Fruit fly (Drosophila melanogaster) whole organism, embryonic: ENCODE data around the gene CG31327.

Experiments used
- CG10321 ChIP-seq: fragments of 200-800 bp; sonication (Bioruptor generic); IDR thresholded peaks from 2 replicates; pipeline ENCODE4 v1.3.6; 2022; ENCODE audit warnings: missing biosample characterization, missing genetic modification characterization
- CG10462 ChIP-seq: fragments of 200-800 bp; sonication (Bioruptor generic); optimal IDR thresholded peaks from 2 replicates; lab custom pipeline; 2016; ENCODE audit warnings: missing biosample characterization, missing genetic modification characterization
- CG10979 ChIP-seq: fragments of 200-800 bp; sonication (Bioruptor generic); optimal IDR thresholded peaks from 2 replicates; lab custom pipeline; 2018; ENCODE audit warnings: missing biosample characterization, mild to moderate bottlenecking, missing genetic modification characterization, moderate library complexity
- CG11247 ChIP-seq: fragments of 200-800 bp; sonication (Bioruptor generic); IDR thresholded peaks from 2 replicates; pipeline ENCODE4 v1.3.6; 2022; ENCODE audit warnings: missing biosample characterization, missing genetic modification characterization
- CG11398 ChIP-seq: fragments of 200-800 bp; sonication (Bioruptor generic); optimal IDR thresholded peaks from 2 replicates; lab custom pipeline; 2016; ENCODE audit warnings: missing biosample characterization, missing genetic modification characterization
- CG11695 ChIP-seq: fragments of 200-800 bp; sonication (Bioruptor generic); IDR thresholded peaks from 3 replicates; pipeline ENCODE4 v1.3.6; 2022; ENCODE audit warnings: missing biosample characterization, missing genetic modification characterization
- CG12236 ChIP-seq: fragments of 200-800 bp; sonication (Bioruptor generic); optimal IDR thresholded peaks from 2 replicates; lab custom pipeline; 2016; ENCODE audit warnings: missing biosample characterization, missing genetic modification characterization
- CG1233 ChIP-seq: fragments of 200-800 bp; sonication (Bioruptor generic); optimal IDR thresholded peaks from 4 replicates; lab custom pipeline; 2018; ENCODE audit warnings: missing biosample characterization, mild to moderate bottlenecking, missing genetic modification characterization
- CG14667 ChIP-seq: fragments of 200-800 bp; sonication (Bioruptor generic); IDR thresholded peaks from 2 replicates; pipeline ENCODE4 v1.3.6; 2022; ENCODE audit warnings: missing biosample characterization, missing genetic modification characterization
- CG17328 ChIP-seq: fragments of 200-800 bp; sonication (Bioruptor generic); IDR thresholded peaks from 2 replicates; pipeline ENCODE4 v1.3.6; 2022; ENCODE audit warnings: missing biosample characterization, missing genetic modification characterization
- CG17802 ChIP-seq: fragments of 200-800 bp; sonication (Bioruptor generic); optimal IDR thresholded peaks from 2 replicates; lab custom pipeline; 2018; ENCODE audit warnings: missing biosample characterization, mild to moderate bottlenecking, missing genetic modification characterization, moderate library complexity
- CG18764 ChIP-seq: fragments of 200-800 bp; sonication (Bioruptor generic); optimal IDR thresholded peaks from 3 replicates; lab custom pipeline; 2016; ENCODE audit warnings: missing biosample characterization, missing genetic modification characterization
- CG2678 ChIP-seq: fragments of 200-800 bp; sonication (Bioruptor generic); optimal IDR thresholded peaks from 3 replicates; lab custom pipeline; 2019; ENCODE audit warnings: missing biosample characterization, mild to moderate bottlenecking, missing genetic modification characterization, moderate library complexity
- CG30020 ChIP-seq: fragments of 200-800 bp; optimal IDR thresholded peaks from 2 replicates; lab custom pipeline; 2019; ENCODE audit warnings: missing biosample characterization, mild to moderate bottlenecking, missing genetic modification characterization, moderate library complexity
- CG3065 ChIP-seq: fragments of 200-800 bp; sonication (Bioruptor generic); optimal IDR thresholded peaks from 2 replicates; lab custom pipeline; 2016; ENCODE audit warnings: missing biosample characterization, missing genetic modification characterization
- CG32532 ChIP-seq: fragments of 200-800 bp; sonication (Bioruptor generic); IDR thresholded peaks from 2 replicates; pipeline ENCODE4 v1.3.6; 2022; ENCODE audit warnings: missing biosample characterization, missing genetic modification characterization
- CG32767 ChIP-seq: fragments of 200-800 bp; sonication (Bioruptor generic); IDR thresholded peaks from 2 replicates; pipeline ENCODE4 v1.3.6; 2022; ENCODE audit warnings: missing biosample characterization, missing genetic modification characterization
- CG34422 ChIP-seq: fragments of 200-800 bp; sonication (Bioruptor generic); IDR thresholded peaks from 3 replicates; pipeline ENCODE4 v1.3.6; 2022; ENCODE audit warnings: missing biosample characterization, missing genetic modification characterization
- CG4328 ChIP-seq: fragments of 200-800 bp; sonication (Bioruptor generic); optimal IDR thresholded peaks from 3 replicates; lab custom pipeline; 2017; ENCODE audit warnings: missing biosample characterization, missing genetic modification reagents, missing genetic modification characterization
- CG6654 ChIP-seq: fragments of 200-800 bp; sonication (Bioruptor generic); optimal IDR thresholded peaks from 2 replicates; lab custom pipeline; 2017; ENCODE audit warnings: missing biosample characterization, mild to moderate bottlenecking, missing genetic modification characterization
- CG8089 ChIP-seq: fragments of 200-800 bp; sonication (Bioruptor generic); optimal IDR thresholded peaks from 3 replicates; lab custom pipeline; 2016; ENCODE audit warnings: missing biosample characterization, missing genetic modification characterization
- CHES-1-like ChIP-seq: fragments of 200-800 bp; sonication (Bioruptor generic); optimal IDR thresholded peaks from 2 replicates; lab custom pipeline; 2016; ENCODE audit warnings: missing biosample characterization, missing genetic modification characterization
- Dip2 ChIP-seq: fragments of 200-800 bp; sonication (Bioruptor generic); IDR thresholded peaks from 2 replicates; pipeline ENCODE4 v1.3.6; 2022; ENCODE audit warnings: missing biosample characterization, missing genetic modification characterization
- Dll ChIP-seq: fragments of 200-800 bp; sonication (Bioruptor generic); IDR thresholded peaks from 4 replicates; pipeline ENCODE4 v1.3.6; 2022; ENCODE audit warnings: missing biosample characterization, missing genetic modification characterization; ENCODE audit not compliant: partially characterized antibody
- Doc3 ChIP-seq: fragments of 200-800 bp; sonication (Bioruptor generic); IDR thresholded peaks from 3 replicates; pipeline ENCODE4 v1.3.6; 2022; ENCODE audit warnings: missing biosample characterization, missing genetic modification characterization; ENCODE audit not compliant: partially characterized antibody
- Dp ChIP-seq: fragments of 200-800 bp; sonication (Bioruptor generic); optimal IDR thresholded peaks from 2 replicates; lab custom pipeline; 2018; ENCODE audit warnings: missing biosample characterization, mild to moderate bottlenecking, missing genetic modification characterization, moderate library complexity
- Gug ChIP-seq: fragments of 200-800 bp; sonication (Bioruptor generic); IDR thresholded peaks from 4 replicates; pipeline ENCODE4 v1.3.6; 2022; ENCODE audit warnings: missing biosample characterization, missing genetic modification characterization
- HLHmδ ChIP-seq: fragments of 200-800 bp; sonication (Bioruptor generic); optimal IDR thresholded peaks from 2 replicates; lab custom pipeline; 2018; ENCODE audit warnings: missing biosample characterization, mild to moderate bottlenecking, missing genetic modification characterization, moderate library complexity
- Hr51 ChIP-seq, 2 experiments: fragments of 200-800 bp; sonication (Bioruptor generic); optimal IDR thresholded peaks; 2 replicates in 1 of 2; 3 replicates in 1 of 2; lab custom pipeline; 2016 to 2018; ENCODE audit warnings: missing biosample characterization in 2 of 2, missing genetic modification characterization in 2 of 2, mild to moderate bottlenecking in 1 of 2, moderate library complexity in 1 of 2
- NC2β ChIP-seq: fragments of 200-800 bp; sonication (Bioruptor generic); optimal IDR thresholded peaks from 2 replicates; lab custom pipeline; 2016; ENCODE audit warnings: missing biosample characterization, missing genetic modification characterization
- Neu2 ChIP-seq: fragments of 200-800 bp; sonication (Bioruptor generic); optimal IDR thresholded peaks from 3 replicates; lab custom pipeline; 2016; ENCODE audit warnings: missing biosample characterization, missing genetic modification characterization, borderline replicate concordance
- Poxn ChIP-seq: fragments of 200-800 bp; sonication (Bioruptor generic); IDR thresholded peaks from 2 replicates; pipeline ENCODE4 v1.3.6; 2022; ENCODE audit warnings: missing biosample characterization, missing genetic modification characterization
- Scr ChIP-seq: fragments of 200-800 bp; sonication (Bioruptor generic); IDR thresholded peaks from 2 replicates; pipeline ENCODE4 v1.3.6; 2022; ENCODE audit warnings: missing biosample characterization, missing genetic modification characterization; ENCODE audit not compliant: partially characterized antibody
- ara ChIP-seq: fragments of 200-800 bp; sonication (Bioruptor generic); IDR thresholded peaks from 2 replicates; pipeline ENCODE4 v1.3.6; 2022; ENCODE audit warnings: missing biosample characterization, missing genetic modification characterization
- bcd ChIP-seq: fragments of 200-800 bp; sonication (Bioruptor generic); optimal IDR thresholded peaks from 2 replicates; lab custom pipeline; 2017; ENCODE audit warnings: missing biosample characterization, mild to moderate bottlenecking, missing genetic modification characterization
- dan ChIP-seq: fragments of 200-800 bp; sonication (Bioruptor generic); IDR thresholded peaks from 2 replicates; pipeline ENCODE4 v1.3.6; 2022; ENCODE audit warnings: missing biosample characterization, missing genetic modification characterization
- ewg ChIP-seq: fragments of 200-800 bp; sonication (Bioruptor generic); optimal IDR thresholded peaks from 3 replicates; lab custom pipeline; 2017; ENCODE audit warnings: mild to moderate bottlenecking, missing biosample characterization, missing genetic modification reagents, missing genetic modification characterization
- gsb-n ChIP-seq: fragments of 200-800 bp; sonication (Bioruptor generic); optimal IDR thresholded peaks from 3 replicates; lab custom pipeline; 2018; ENCODE audit warnings: missing biosample characterization, mild to moderate bottlenecking, missing genetic modification characterization
- h ChIP-seq: fragments of >200 bp; optimal IDR thresholded peaks from 2 replicates; lab custom pipeline; 2017
- jing ChIP-seq: fragments of 200-800 bp; sonication (Bioruptor generic); optimal IDR thresholded peaks from 2 replicates; lab custom pipeline; 2018; ENCODE audit warnings: missing biosample characterization, mild to moderate bottlenecking, missing genetic modification characterization
- lov ChIP-seq, 2 experiments: fragments of 200-800 bp in 1 of 2; fragments of >200 bp in 1 of 2; sonication (Bioruptor generic) in 1 of 2; IDR thresholded peaks in 1 of 2; optimal IDR thresholded peaks in 1 of 2; 2 replicates in 1 of 2; 3 replicates in 1 of 2; pipeline versions ENCODE4 v1.3.6 to Lab custom; 2017 to 2022; ENCODE audit warnings: missing biosample characterization in 1 of 2, missing genetic modification characterization in 1 of 2
- rib ChIP-seq: fragments of 200-800 bp; sonication (Bioruptor generic); IDR thresholded peaks from 2 replicates; pipeline ENCODE4 v1.3.6; 2022; ENCODE audit warnings: missing biosample characterization, missing genetic modification characterization
- sr ChIP-seq: fragments of 200-800 bp; sonication (Bioruptor generic); IDR thresholded peaks from 3 replicates; pipeline ENCODE4 v1.3.6; 2022; ENCODE audit warnings: missing biosample characterization, missing genetic modification characterization
- ssp ChIP-seq: fragments of 200-800 bp; sonication (Bioruptor generic); IDR thresholded peaks from 2 replicates; pipeline ENCODE4 v1.3.6; 2022; ENCODE audit warnings: missing biosample characterization, missing genetic modification characterization
- tx ChIP-seq: fragments of 200-800 bp; sonication (Bioruptor generic); optimal IDR thresholded peaks from 2 replicates; lab custom pipeline; 2016; ENCODE audit warnings: missing biosample characterization, missing genetic modification characterization
- usp ChIP-seq: fragments of >200 bp; optimal IDR thresholded peaks from 2 replicates; lab custom pipeline; 2017; ENCODE audit warnings: missing biosample characterization, missing genetic modification characterization
- vfl ChIP-seq: fragments of 200-800 bp; sonication (Bioruptor generic); optimal IDR thresholded peaks from 2 replicates; lab custom pipeline; 2016; ENCODE audit warnings: missing biosample characterization, missing genetic modification characterization
- zen2 ChIP-seq: fragments of 200-800 bp; sonication (Bioruptor generic); IDR thresholded peaks from 3 replicates; pipeline ENCODE4 v1.3.6; 2022; ENCODE audit warnings: missing biosample characterization, missing genetic modification characterization; ENCODE audit not compliant: partially characterized antibody
- zfh1 ChIP-seq: fragments of 200-800 bp; sonication (Bioruptor generic); IDR thresholded peaks from 3 replicates; pipeline ENCODE4 v1.3.6; 2022; ENCODE audit warnings: missing biosample characterization, missing genetic modification characterization

The CG31327 gene

dm6 chr3R:14108158-14108921 is 51.7 kb downstream of the CG31327 start, which contains the start of gene CG12402 (continued):
- TF ChIP-seq CHES-1-like (GFP tag; lab: Kevin White, UChicago) (peak; percentile 43), CG1233 (peak; percentile 81), CG4328 (GFP tag; lab: Kevin White, UChicago) (peak; percentile 57), CG18764 (GFP tag; lab: Kevin White, UChicago) (peak; percentile 79), CG34422 (GFP tag; lab: Robert Waterston, UW) (peak; percentile 91), Gug (GFP tag; lab: Robert Waterston, UW) (peak; percentile 70; the same call in 3 of the 4 replicates), CG30020 (no peak), CG17802 (tag; lab: Kevin White, UChicago) (peak; percentile 51), Dip2 (GFP tag; lab: Robert Waterston, UW) (no peak), zen2 (peak; percentile 42; the same call in 2 of the 3 replicates), Dp (GFP tag; lab: Kevin White, UChicago) (peak; percentile 12), ssp (peak; percentile 69), CG8089 (GFP tag; lab: Kevin White, UChicago) (peak; percentile 61), CG11398 (GFP tag; lab: Kevin White, UChicago) (no peak), Dll (GFP tag; lab: Robert Waterston, UW) (peak; percentile 67; the same call in 3 of the 4 replicates), CG2678 (tag; lab: Kevin White, UChicago) (peak; percentile 87), CG10321 (GFP tag; lab: Robert Waterston, UW) (peak; percentile 67), lov (optimal IDR thresholded peaks at IDR 0.05; lab: Kevin White, UChicago) (no peak), lov (GFP tag; IDR thresholded peaks at IDR 0.05; lab: Robert Waterston, UW) (peak; percentile 92; the same call in 2 of the 3 replicates), zfh1 (peak; percentile 89), h (lab: Kevin White, UChicago) (no peak), CG17328 (peak; percentile 92), jing (GFP tag; lab: Kevin White, UChicago) (peak; percentile 56), ewg (peak; percentile 74), rib (GFP tag; lab: Robert Waterston, UW) (peak; percentile 85; the same call in 1 of the 2 replicates), Scr (GFP tag; lab: Robert Waterston, UW) (peak; percentile 46; the same call in 1 of the 2 replicates), gsb-n (peak; percentile 73), HLHmδ (GFP tag; lab: Kevin White, UChicago) (peak; percentile 74), CG11695 (GFP tag; lab: Robert Waterston, UW) (peak; percentile 89), ara (GFP tag; lab: Robert Waterston, UW) (peak; percentile 80), CG10979 (tag; lab: Kevin White, UChicago) (peak; percentile 83), tx (GFP tag; lab: Kevin White, UChicago) (no peak), CG14667 (peak; percentile 63), NC2β (GFP tag; lab: Kevin White, UChicago) (peak; percentile 74), bcd (GFP tag; lab: Kevin White, UChicago) (peak; percentile 84), CG32532 (GFP tag; lab: Robert Waterston, UW) (peak; percentile 80), Hr51 (GFP tag; optimal IDR thresholded peaks at IDR 0.05; lab: Kevin White, UChicago) (peak; percentile 69 to 94), CG12236 (GFP tag; lab: Kevin White, UChicago) (no peak), vfl (GFP tag; lab: Kevin White, UChicago) (peak; percentile 16), dan (no peak), CG11247 (GFP tag; lab: Robert Waterston, UW) (peak; percentile 78), sr (peak; percentile 72), Neu2 (GFP tag; lab: Kevin White, UChicago) (no peak), Doc3 (GFP tag; lab: Robert Waterston, UW) (peak; percentile 40; the same call in 1 of the 3 replicates), CG3065 (peak; percentile 81), usp (GFP tag; lab: Kevin White, UChicago) (no peak), Poxn (no peak), CG32767 (GFP tag; lab: Robert Waterston, UW) (peak; percentile 81), CG10462 (GFP tag; lab: Kevin White, UChicago) (peak; percentile 62), CG6654 (GFP tag; lab: Kevin White, UChicago) (peak; percentile 47)
